Worm (Caenorhabditis elegans) whole organism, mixed stage, embryonic: ENCODE measurements around the gene C25G4.7.

Experiments used
- elt-3 ChIP-seq: fragments of 150-350 bp; optimal IDR thresholded peaks from 2 replicates; lab custom pipeline; 2014; ENCODE audit warnings: missing biosample characterization, missing genetic modification characterization
- lin-32 ChIP-seq: fragments of 200-800 bp; sonication (Bioruptor generic); optimal IDR thresholded peaks from 2 replicates; lab custom pipeline; 2018; ENCODE audit warnings: mild to moderate bottlenecking, missing genetic modification characterization, missing compliant biosample characterization
- mls-2 ChIP-seq: sonication (generic microtip); optimal IDR thresholded peaks from 2 replicates; lab custom pipeline; 2016; ENCODE audit warnings: mild to moderate bottlenecking, missing genetic modification characterization, moderate library complexity, missing compliant biosample characterization
- nhr-12 ChIP-seq: fragments of 150-350 bp; optimal IDR thresholded peaks from 2 replicates; lab custom pipeline; 2014; ENCODE audit warnings: missing biosample characterization, missing genetic modification characterization
- nhr-28 ChIP-seq: fragments of 150-350 bp; optimal IDR thresholded peaks from 2 replicates; lab custom pipeline; 2014; ENCODE audit warnings: missing biosample characterization, missing genetic modification characterization
- unc-62 ChIP-seq: fragments of 150-350 bp; optimal IDR thresholded peaks from 2 replicates; lab custom pipeline; 2014; ENCODE audit warnings: missing biosample characterization, missing genetic modification reagents, missing genetic modification characterization

ce11 chrIV:12487194-12487593, 30.5 kb downstream of the C25G4.7 start, which contains the start of gene sru-26:
- no peak for TF ChIP-seq lin-32 (GFP tag; lab: Kevin White, UChicago)
- TF ChIP-seq nhr-12: no peak
- TF ChIP-seq unc-62 (GFP tag; lab: Kevin White, UChicago): no peak
- no peak for TF ChIP-seq elt-3 (tag; lab: Kevin White, UChicago)
- TF ChIP-seq mls-2: no peak
- no peak for TF ChIP-seq nhr-28 (tag; lab: Kevin White, UChicago)
